Worm (Caenorhabditis elegans) whole organism, L3 larva: ENCODE measurements around the gene sre-41.

Source experiments
- R02D3.7 ChIP-seq: fragments of 150-350 bp; optimal IDR thresholded peaks from 2 replicates; lab custom pipeline; 2014; ENCODE audit warnings: missing biosample characterization, missing genetic modification characterization
- elt-3 ChIP-seq, 3 experiments: fragments of 150-350 bp in 1 of 3; sonication (generic microtip) in 2 of 3; optimal IDR thresholded peaks; 2 replicates in 2 of 3; 4 replicates in 1 of 3; lab custom pipeline; 2014 to 2017; ENCODE audit warnings: missing biosample characterization in 3 of 3, missing genetic modification characterization in 3 of 3
- eor-1 ChIP-seq, 2 experiments: fragments of 150-350 bp; optimal IDR thresholded peaks; 2 replicates each; lab custom pipeline; 2014 to 2018; ENCODE audit warnings: missing biosample characterization in 2 of 2, missing genetic modification characterization in 2 of 2
- nhr-25 ChIP-seq: sonication (generic microtip); optimal IDR thresholded peaks from 2 replicates; lab custom pipeline; 2017; ENCODE audit warnings: missing biosample characterization, missing genetic modification characterization
- nhr-28 ChIP-seq: fragments of 150-350 bp; optimal IDR thresholded peaks from 2 replicates; lab custom pipeline; 2014; ENCODE audit warnings: missing biosample characterization, missing genetic modification characterization

ce11 chrII:12401791-12402190 lies 13.7 kb downstream of the sre-41 start, which contains the start of gene sre-29:
- TF ChIP-seq elt-3 (tag; optimal IDR thresholded peaks at IDR 0.05; lab: Kevin White, UChicago) (no peak), R02D3.7 (tag; lab: Kevin White, UChicago) (no peak), nhr-25 (tag; lab: Kevin White, UChicago) (no peak), nhr-28 (tag; lab: Kevin White, UChicago) (no peak), eor-1 (tag; optimal IDR thresholded peaks at IDR 0.05; lab: Kevin White, UChicago) (no peak)
